Worm (Caenorhabditis elegans) whole organism, mixed stage, embryonic: Measurements from ENCODE around the gene K08D9.4.

ENCODE experiments used
- M03D4.4 ChIP-seq: sonication (generic microtip); optimal IDR thresholded peaks from 2 replicates; lab custom pipeline; 2017; ENCODE audit warnings: mild to moderate bottlenecking, missing genetic modification characterization, missing compliant biosample characterization
- bed-3 ChIP-seq: fragments of 200-800 bp; sonication (Bioruptor generic); optimal IDR thresholded peaks from 3 replicates; lab custom pipeline; 2018; ENCODE audit warnings: mild to moderate bottlenecking, missing genetic modification characterization, moderate library complexity, missing compliant biosample characterization
- blmp-1 ChIP-seq: fragments of 150-350 bp; optimal IDR thresholded peaks from 2 replicates; lab custom pipeline; 2014; ENCODE audit warnings: missing biosample characterization, missing genetic modification characterization
- ceh-83 ChIP-seq: fragments of 200-800 bp; sonication (Bioruptor generic); optimal IDR thresholded peaks from 2 replicates; lab custom pipeline; 2018; ENCODE audit warnings: mild to moderate bottlenecking, missing genetic modification characterization, missing compliant biosample characterization
- ces-1 ChIP-seq: fragments of 150-350 bp; optimal IDR thresholded peaks from 2 replicates; lab custom pipeline; 2014; ENCODE audit warnings: missing biosample characterization, missing genetic modification reagents, missing genetic modification characterization
- cnd-1 ChIP-seq: fragments of 200-800 bp; sonication (Bioruptor generic); optimal IDR thresholded peaks from 2 replicates; lab custom pipeline; 2018; ENCODE audit warnings: mild to moderate bottlenecking, missing genetic modification characterization, missing compliant biosample characterization
- drap-1 ChIP-seq: fragments of 200-800 bp; sonication (Bioruptor generic); optimal IDR thresholded peaks from 3 replicates; lab custom pipeline; 2018; ENCODE audit warnings: mild to moderate bottlenecking, missing genetic modification characterization, missing compliant biosample characterization
- elt-1 ChIP-seq: sonication (generic microtip); optimal IDR thresholded peaks from 2 replicates; lab custom pipeline; 2017; ENCODE audit warnings: missing genetic modification characterization, mild to moderate bottlenecking, missing compliant biosample characterization, antibody characterized with exemption, moderate library complexity, borderline replicate concordance; ENCODE audit not compliant: insufficient read depth
- elt-3 ChIP-seq: fragments of 150-350 bp; optimal IDR thresholded peaks from 2 replicates; lab custom pipeline; 2014; ENCODE audit warnings: missing biosample characterization, missing genetic modification characterization
- flh-1 ChIP-seq: fragments of 200-800 bp; sonication (Bioruptor generic); optimal IDR thresholded peaks from 2 replicates; lab custom pipeline; 2018; ENCODE audit warnings: mild to moderate bottlenecking, missing genetic modification characterization, moderate library complexity, missing compliant biosample characterization
- ham-2 ChIP-seq: fragments of 200-800 bp; sonication (Bioruptor generic); optimal IDR thresholded peaks from 2 replicates; lab custom pipeline; 2018; ENCODE audit warnings: mild to moderate bottlenecking, missing genetic modification characterization, missing compliant biosample characterization
- hlh-1 ChIP-seq: fragments of 150-350 bp; optimal IDR thresholded peaks from 2 replicates; lab custom pipeline; 2014; ENCODE audit warnings: missing biosample characterization, missing genetic modification reagents, missing genetic modification characterization
- lin-13 ChIP-seq: fragments of 150-350 bp; optimal IDR thresholded peaks from 2 replicates; lab custom pipeline; 2014; ENCODE audit warnings: missing biosample characterization, missing genetic modification characterization
- lin-32 ChIP-seq: fragments of 200-800 bp; sonication (Bioruptor generic); optimal IDR thresholded peaks from 2 replicates; lab custom pipeline; 2018; ENCODE audit warnings: mild to moderate bottlenecking, missing genetic modification characterization, missing compliant biosample characterization
- lsy-2 ChIP-seq: fragments of 150-350 bp; optimal IDR thresholded peaks from 2 replicates; lab custom pipeline; 2014; ENCODE audit warnings: missing biosample characterization, missing genetic modification characterization
- mab-5 ChIP-seq: fragments of 150-350 bp; optimal IDR thresholded peaks from 2 replicates; lab custom pipeline; 2014; ENCODE audit warnings: missing biosample characterization, missing genetic modification characterization
- mep-1 ChIP-seq: fragments of 150-350 bp; optimal IDR thresholded peaks from 2 replicates; lab custom pipeline; 2017; ENCODE audit warnings: missing biosample characterization, missing genetic modification reagents, missing genetic modification characterization, inconsistent platforms
- mls-2 ChIP-seq: sonication (generic microtip); optimal IDR thresholded peaks from 2 replicates; lab custom pipeline; 2016; ENCODE audit warnings: mild to moderate bottlenecking, missing genetic modification characterization, moderate library complexity, missing compliant biosample characterization
- nhr-2 ChIP-seq: fragments of 150-350 bp; optimal IDR thresholded peaks from 2 replicates; lab custom pipeline; 2014; ENCODE audit warnings: missing biosample characterization, missing genetic modification characterization
- nhr-237 ChIP-seq: fragments of 150-350 bp; optimal IDR thresholded peaks from 2 replicates; lab custom pipeline; 2014; ENCODE audit warnings: missing biosample characterization, missing genetic modification characterization
- nhr-76 ChIP-seq: sonication (generic microtip); optimal IDR thresholded peaks from 2 replicates; lab custom pipeline; 2017; ENCODE audit warnings: missing biosample characterization, missing genetic modification characterization
- pha-4 ChIP-seq: fragments of 150-350 bp; optimal IDR thresholded peaks from 2 replicates; lab custom pipeline; 2018; ENCODE audit warnings: missing biosample characterization, missing genetic modification reagents, missing genetic modification characterization
- sem-2 ChIP-seq: fragments of 200-800 bp; sonication (Bioruptor generic); optimal IDR thresholded peaks from 2 replicates; lab custom pipeline; 2018; ENCODE audit warnings: mild to moderate bottlenecking, missing genetic modification characterization, missing compliant biosample characterization
- snpc-4 ChIP-seq: fragments of 150-350 bp; optimal IDR thresholded peaks from 2 replicates; lab custom pipeline; 2014; ENCODE audit warnings: missing biosample characterization, missing genetic modification characterization
- sptf-1 ChIP-seq: sonication (generic microtip); optimal IDR thresholded peaks from 2 replicates; lab custom pipeline; 2017; ENCODE audit warnings: mild to moderate bottlenecking, missing genetic modification characterization, moderate library complexity, missing compliant biosample characterization
- unc-120 ChIP-seq: sonication (generic microtip); optimal IDR thresholded peaks from 2 replicates; lab custom pipeline; 2017; ENCODE audit warnings: missing genetic modification characterization, missing compliant biosample characterization; ENCODE audit not compliant: poor library complexity, severe bottlenecking
- unc-39 ChIP-seq: fragments of 150-350 bp; optimal IDR thresholded peaks from 2 replicates; lab custom pipeline; 2014; ENCODE audit warnings: missing biosample characterization, missing genetic modification characterization
- unc-62 ChIP-seq: fragments of 150-350 bp; optimal IDR thresholded peaks from 2 replicates; lab custom pipeline; 2014; ENCODE audit warnings: missing biosample characterization, missing genetic modification reagents, missing genetic modification characterization
- zip-8 ChIP-seq: fragments of 150-350 bp; optimal IDR thresholded peaks from 2 replicates; lab custom pipeline; 2014; ENCODE audit warnings: missing biosample characterization, missing genetic modification characterization
- ztf-11 ChIP-seq: fragments of 150-350 bp; optimal IDR thresholded peaks from 2 replicates; lab custom pipeline; 2014; ENCODE audit warnings: missing biosample characterization, missing genetic modification characterization

K08D9.4 gene

ce11 chrV:3227373-3227772, 27.1 kb upstream of the K08D9.4 start, which contains the start of gene K08D9.2:
TSS of gene K08D9.2 (plus strand) at chrV:3227673.
- TF ChIP-seq elt-1 (tag; lab: Kevin White, UChicago): no peak

ce11 chrV:3218604-3219003, 18.4 kb upstream of the K08D9.4 start:
- TF ChIP-seq blmp-1 (tag; lab: Kevin White, UChicago) (no peak), pha-4 (tag; lab: Kevin White, UChicago) (no peak), unc-120 (tag; lab: Kevin White, UChicago) (no peak), nhr-76 (tag; lab: Kevin White, UChicago) (no peak), nhr-2 (tag; lab: Kevin White, UChicago) (no peak)
- TF ChIP-seq, all 35 proteins: peak for 0

- TF ChIP-seq bed-3 (GFP tag; lab: Kevin White, UChicago) (no peak), sem-2 (GFP tag; lab: Kevin White, UChicago) (no peak), pha-4 (tag; lab: Kevin White, UChicago) (no peak), mls-2 (tag; lab: Kevin White, UChicago) (no peak), unc-39 (no peak), mep-1 (tag; lab: Kevin White, UChicago) (no peak), nhr-237 (tag; lab: Kevin White, UChicago) (no peak), snpc-4 (tag; lab: Kevin White, UChicago) (no peak), nhr-76 (tag; lab: Kevin White, UChicago) (no peak), ztf-11 (tag; lab: Kevin White, UChicago) (no peak), ces-1 (no peak), lin-32 (no peak)
Measured at ce11 chrV:3210147-3210546, 9.9 kb upstream of the K08D9.4 start, which contains the start of gene apx-1. TSS of gene apx-1 (plus strand) at chrV:3210196.

- TF ChIP-seq elt-3 (no peak), bed-3 (GFP tag; lab: Kevin White, UChicago) (no peak), cnd-1 (tag; lab: Kevin White, UChicago) (no peak), lin-13 (tag; lab: Kevin White, UChicago) (no peak), ham-2 (GFP tag; lab: Kevin White, UChicago) (no peak), hlh-1 (tag; lab: Kevin White, UChicago) (peak; percentile 51)
Measured at ce11 chrV:3208940-3209339, 8.7 kb upstream of the K08D9.4 start.

ce11 chrV:3204433-3204832, 4.2 kb upstream of the K08D9.4 start:
- no peak for TF ChIP-seq mab-5 (tag; lab: Kevin White, UChicago)

ce11 chrV:3196832-3197329, 3.3 kb downstream of the K08D9.4 start, which contains the start of the genes Y73C8B.1 and Y73C8B.5:
TSS of gene Y73C8B.1 (minus strand) at chrV:3196882.
TSS of gene Y73C8B.5 (plus strand) at chrV:3197268.
- no peak for TF ChIP-seq drap-1 (GFP tag; lab: Kevin White, UChicago)
- TF ChIP-seq nhr-76 (tag; lab: Kevin White, UChicago): no peak
- no peak for TF ChIP-seq blmp-1 (tag; lab: Kevin White, UChicago)
- no peak for TF ChIP-seq sem-2 (GFP tag; lab: Kevin White, UChicago)
- no peak for TF ChIP-seq lin-32
- no peak for TF ChIP-seq sptf-1
- no peak for TF ChIP-seq mab-5 (tag; lab: Kevin White, UChicago)
- no peak for TF ChIP-seq snpc-4 (tag; lab: Kevin White, UChicago)
- TF ChIP-seq lsy-2: no peak
- no peak for TF ChIP-seq M03D4.4 (tag; lab: Kevin White, UChicago)
- TF ChIP-seq zip-8 (tag; lab: Kevin White, UChicago): no peak
- TF ChIP-seq unc-120 (tag; lab: Kevin White, UChicago): no peak

- no peak for TF ChIP-seq elt-1 (tag; lab: Kevin White, UChicago)
- TF ChIP-seq ceh-83 (GFP tag; lab: Kevin White, UChicago): no peak
- TF ChIP-seq flh-1: no peak
- no peak for TF ChIP-seq lsy-2
- no peak for TF ChIP-seq unc-62 (GFP tag; lab: Kevin White, UChicago)
Measured at ce11 chrV:3195814-3196213, 4.4 kb downstream of the K08D9.4 start.
